Worm (Caenorhabditis elegans): ENCODE measurements around the gene F35D11.1.

ce11 chrII:4661278-4661677, 34.6 kb downstream of the F35D11.1 start, which contains the start of gene T05A7.13:
- TF ChIP-seq sea-2 (GFP tag; IDR thresholded peaks at IDR 0.05) (no peak), pha-4 (tag; optimal IDR thresholded peaks at IDR 0.05) (no peak), nfya-1 (tag; optimal IDR thresholded peaks at IDR 0.05; ENCODE audit: borderline replicate concordance, insufficient read depth) (no peak), K11D2.4 (GFP tag; IDR thresholded peaks at IDR 0.05) (no peak), bed-2 (GFP tag; IDR thresholded peaks at IDR 0.05) (no peak), aptf-2 (GFP tag; conservative IDR thresholded peaks at IDR 0.05) (no peak), B0035.1 (tag; optimal IDR thresholded peaks at IDR 0.05) (no peak), zfh-2 (GFP tag; conservative IDR thresholded peaks at IDR 0.05) (no peak), unc-62 (GFP tag; optimal IDR thresholded peaks at IDR 0.05) (no peak)

All from whole organism, young adult.